Fruit fly (Drosophila melanogaster) whole organism, embryonic: ENCODE results near the gene CG1622.
A peak's percentile ranks its signal among the peaks of the same experiment; 100 is the strongest.

Source experiments
- Bgb ChIP-seq: fragments of 200-800 bp; sonication (Bioruptor generic); IDR thresholded peaks from 2 replicates; pipeline ENCODE4 v1.3.6; 2022; ENCODE audit warnings: missing biosample characterization, missing genetic modification characterization; ENCODE audit not compliant: partially characterized antibody
- CG10543 ChIP-seq: fragments of 200-800 bp; sonication (Bioruptor generic); optimal IDR thresholded peaks from 3 replicates; lab custom pipeline; 2017; ENCODE audit warnings: missing biosample characterization, mild to moderate bottlenecking, missing genetic modification characterization, moderate library complexity
- CG11723 ChIP-seq: fragments of 200-800 bp; sonication (Bioruptor generic); optimal IDR thresholded peaks from 2 replicates; lab custom pipeline; 2017; ENCODE audit warnings: missing biosample characterization, mild to moderate bottlenecking, missing genetic modification characterization
- CG12155 ChIP-seq: fragments of 200-800 bp; sonication (Bioruptor generic); optimal IDR thresholded peaks from 3 replicates; lab custom pipeline; 2016; ENCODE audit warnings: missing biosample characterization, missing genetic modification characterization
- CG13296 ChIP-seq: fragments of 200-800 bp; sonication (Bioruptor generic); optimal IDR thresholded peaks from 3 replicates; lab custom pipeline; 2018; ENCODE audit warnings: missing biosample characterization, mild to moderate bottlenecking, missing genetic modification characterization
- CG17328 ChIP-seq: fragments of 200-800 bp; sonication (Bioruptor generic); IDR thresholded peaks from 2 replicates; pipeline ENCODE4 v1.3.6; 2022; ENCODE audit warnings: missing biosample characterization, missing genetic modification characterization
- CG17359 ChIP-seq: fragments of 200-800 bp; sonication (Bioruptor generic); optimal IDR thresholded peaks from 3 replicates; lab custom pipeline; 2018; ENCODE audit warnings: missing biosample characterization, mild to moderate bottlenecking, missing genetic modification characterization, moderate library complexity
- CG17829 ChIP-seq: fragments of 200-800 bp; optimal IDR thresholded peaks from 2 replicates; lab custom pipeline; 2019; ENCODE audit warnings: missing biosample characterization, mild to moderate bottlenecking, missing genetic modification characterization, moderate library complexity
- CG2199 ChIP-seq: fragments of 200-800 bp; sonication (Bioruptor generic); IDR thresholded peaks from 3 replicates; pipeline ENCODE4 v1.3.6; 2022; ENCODE audit warnings: missing biosample characterization, missing genetic modification characterization
- CG30020 ChIP-seq: fragments of 200-800 bp; optimal IDR thresholded peaks from 2 replicates; lab custom pipeline; 2019; ENCODE audit warnings: missing biosample characterization, mild to moderate bottlenecking, missing genetic modification characterization, moderate library complexity
- CG31388 ChIP-seq: fragments of 200-800 bp; sonication (Bioruptor generic); optimal IDR thresholded peaks from 2 replicates; lab custom pipeline; 2016; ENCODE audit warnings: missing biosample characterization, missing genetic modification characterization
- CG33557 ChIP-seq: fragments of 200-800 bp; sonication (Bioruptor generic); optimal IDR thresholded peaks from 2 replicates; lab custom pipeline; 2019; ENCODE audit warnings: missing biosample characterization, mild to moderate bottlenecking, missing genetic modification characterization, moderate library complexity
- CG5953 ChIP-seq: fragments of 200-800 bp; sonication (Bioruptor generic); IDR thresholded peaks from 2 replicates; pipeline ENCODE4 v1.3.6; 2022; ENCODE audit warnings: missing biosample characterization, missing genetic modification characterization
- CG6175 ChIP-seq: fragments of 200-800 bp; sonication (Bioruptor generic); IDR thresholded peaks from 3 replicates; pipeline ENCODE4 v1.3.6; 2022; ENCODE audit warnings: missing biosample characterization, missing genetic modification characterization
- CG6854 ChIP-seq: fragments of 200-800 bp; sonication (Bioruptor generic); optimal IDR thresholded peaks from 3 replicates; lab custom pipeline; 2017; ENCODE audit warnings: missing biosample characterization, mild to moderate bottlenecking, missing genetic modification characterization
- CG7987 ChIP-seq: fragments of 200-800 bp; sonication (Bioruptor generic); optimal IDR thresholded peaks from 2 replicates; lab custom pipeline; 2018; ENCODE audit warnings: missing biosample characterization, mild to moderate bottlenecking, missing genetic modification characterization, moderate library complexity
- CG8290 ChIP-seq, 3 experiments: fragments of 200-800 bp; sonication (Bioruptor generic); optimal IDR thresholded peaks; 2 replicates each; lab custom pipeline; 2016 to 2019; ENCODE audit warnings: missing biosample characterization in 3 of 3, missing genetic modification characterization in 3 of 3, mild to moderate bottlenecking in 2 of 3, moderate library complexity in 1 of 3
- CrebB ChIP-seq: fragments of 200-800 bp; sonication (Bioruptor generic); optimal IDR thresholded peaks from 3 replicates; lab custom pipeline; 2018; ENCODE audit warnings: missing biosample characterization, mild to moderate bottlenecking, missing genetic modification characterization
- D19A ChIP-seq: fragments of 200-800 bp; optimal IDR thresholded peaks from 3 replicates; lab custom pipeline; 2019; ENCODE audit warnings: missing biosample characterization, mild to moderate bottlenecking, missing genetic modification characterization, moderate library complexity
- Dad ChIP-seq: fragments of 200-800 bp; sonication (Bioruptor generic); optimal IDR thresholded peaks from 3 replicates; lab custom pipeline; 2016; ENCODE audit warnings: missing biosample characterization, missing genetic modification characterization
- Deaf1 ChIP-seq: fragments of 200-800 bp; optimal IDR thresholded peaks from 3 replicates; lab custom pipeline; 2019; ENCODE audit warnings: missing biosample characterization, mild to moderate bottlenecking, missing genetic modification characterization, moderate library complexity
- Dll ChIP-seq: fragments of 200-800 bp; sonication (Bioruptor generic); IDR thresholded peaks from 4 replicates; pipeline ENCODE4 v1.3.6; 2022; ENCODE audit warnings: missing biosample characterization, missing genetic modification characterization; ENCODE audit not compliant: partially characterized antibody
- Drgx ChIP-seq: fragments of 200-800 bp; sonication (Bioruptor generic); IDR thresholded peaks from 2 replicates; pipeline ENCODE4 v1.3.6; 2022; ENCODE audit warnings: missing biosample characterization, missing genetic modification characterization
- Hr39 ChIP-seq: fragments of >200 bp; optimal IDR thresholded peaks from 2 replicates; lab custom pipeline; 2017
- Hr78 ChIP-seq, 2 experiments: fragments of 200-800 bp in 1 of 2; fragments of >200 bp in 1 of 2; sonication (Bioruptor generic) in 1 of 2; optimal IDR thresholded peaks; 2 replicates each; lab custom pipeline; 2017 to 2019; ENCODE audit warnings: missing biosample characterization in 2 of 2, missing genetic modification characterization in 2 of 2, mild to moderate bottlenecking in 1 of 2, moderate library complexity in 1 of 2
- Jarid2 ChIP-seq: fragments of 200-800 bp; sonication (Bioruptor generic); optimal IDR thresholded peaks from 3 replicates; lab custom pipeline; 2017; ENCODE audit warnings: mild to moderate bottlenecking, missing biosample characterization, missing genetic modification reagents, missing genetic modification characterization
- Med ChIP-seq: fragments of 200-800 bp; sonication (Bioruptor generic); peaks from one replicate; lab custom pipeline; 2016; ENCODE audit warnings: missing biosample characterization, missing genetic modification characterization, mild to moderate bottlenecking, inconsistent platforms, moderate library complexity
- cg ChIP-seq: fragments of 200-800 bp; sonication (Bioruptor generic); optimal IDR thresholded peaks from 3 replicates; lab custom pipeline; 2019; ENCODE audit warnings: missing biosample characterization, mild to moderate bottlenecking, missing genetic modification characterization, moderate library complexity
- chinmo ChIP-seq: fragments of 200-800 bp; sonication (Bioruptor generic); IDR thresholded peaks from 4 replicates; pipeline ENCODE4 v1.3.6; 2022; ENCODE audit warnings: missing biosample characterization, missing genetic modification characterization; ENCODE audit not compliant: partially characterized antibody
- crol ChIP-seq: fragments of 200-800 bp; sonication (Bioruptor generic); IDR thresholded peaks from 2 replicates; pipeline ENCODE4 v1.3.6; 2022; ENCODE audit warnings: missing biosample characterization, missing genetic modification characterization
- dpn ChIP-seq, 2 experiments: fragments of 200-800 bp; sonication (Bioruptor generic); optimal IDR thresholded peaks; 3 replicates each; lab custom pipeline; 2016; ENCODE audit warnings: missing biosample characterization in 2 of 2, missing genetic modification characterization in 2 of 2
- dysf ChIP-seq: fragments of 200-800 bp; sonication (Bioruptor generic); IDR thresholded peaks from 3 replicates; pipeline ENCODE4 v1.3.6; 2022; ENCODE audit warnings: missing biosample characterization, missing genetic modification characterization
- grau ChIP-seq: fragments of 200-800 bp; optimal IDR thresholded peaks from 3 replicates; lab custom pipeline; 2019; ENCODE audit warnings: missing biosample characterization, mild to moderate bottlenecking, missing genetic modification characterization, moderate library complexity
- lab ChIP-seq: fragments of 200-800 bp; sonication (Bioruptor generic); optimal IDR thresholded peaks from 3 replicates; lab custom pipeline; 2017; ENCODE audit warnings: missing biosample characterization, missing genetic modification characterization, mild to moderate bottlenecking, moderate library complexity, missing genetic modification reagents
- lbe ChIP-seq: fragments of 200-800 bp; sonication (Bioruptor generic); optimal IDR thresholded peaks from 2 replicates; lab custom pipeline; 2016; ENCODE audit warnings: missing biosample characterization, mild to moderate bottlenecking, missing genetic modification characterization
- mirr ChIP-seq: fragments of 200-800 bp; sonication (Bioruptor generic); optimal IDR thresholded peaks from 3 replicates; lab custom pipeline; 2018; ENCODE audit warnings: missing biosample characterization, mild to moderate bottlenecking, missing genetic modification characterization
- onecut ChIP-seq: fragments of 200-800 bp; sonication (Bioruptor generic); IDR thresholded peaks from 2 replicates; pipeline ENCODE4 v1.3.6; 2022; ENCODE audit warnings: missing biosample characterization, missing genetic modification characterization
- ranshi ChIP-seq: fragments of 200-800 bp; sonication (Bioruptor generic); IDR thresholded peaks from 2 replicates; pipeline ENCODE4 v1.3.6; 2022; ENCODE audit warnings: missing biosample characterization, missing genetic modification characterization
- row ChIP-seq: fragments of 200-800 bp; sonication (Bioruptor generic); IDR thresholded peaks from 3 replicates; pipeline ENCODE4 v1.3.6; 2022; ENCODE audit warnings: missing biosample characterization, missing genetic modification characterization
- sens ChIP-seq: fragments of 200-800 bp; sonication (Bioruptor generic); peaks from one replicate; lab custom pipeline; 2016; ENCODE audit warnings: missing biosample characterization, missing genetic modification characterization
- sob ChIP-seq: fragments of 200-800 bp; sonication (Bioruptor generic); IDR thresholded peaks from 2 replicates; pipeline ENCODE4 v1.3.6; 2022; ENCODE audit warnings: missing biosample characterization, missing genetic modification characterization
- sqz ChIP-seq: fragments of 200-800 bp; sonication (Bioruptor generic); optimal IDR thresholded peaks from 3 replicates; lab custom pipeline; 2018; ENCODE audit warnings: missing biosample characterization, mild to moderate bottlenecking, missing genetic modification characterization
- sug ChIP-seq: fragments of 200-800 bp; optimal IDR thresholded peaks from 2 replicates; lab custom pipeline; 2019; ENCODE audit warnings: missing biosample characterization, mild to moderate bottlenecking, missing genetic modification characterization, moderate library complexity

Gene CG1622

DNA sequence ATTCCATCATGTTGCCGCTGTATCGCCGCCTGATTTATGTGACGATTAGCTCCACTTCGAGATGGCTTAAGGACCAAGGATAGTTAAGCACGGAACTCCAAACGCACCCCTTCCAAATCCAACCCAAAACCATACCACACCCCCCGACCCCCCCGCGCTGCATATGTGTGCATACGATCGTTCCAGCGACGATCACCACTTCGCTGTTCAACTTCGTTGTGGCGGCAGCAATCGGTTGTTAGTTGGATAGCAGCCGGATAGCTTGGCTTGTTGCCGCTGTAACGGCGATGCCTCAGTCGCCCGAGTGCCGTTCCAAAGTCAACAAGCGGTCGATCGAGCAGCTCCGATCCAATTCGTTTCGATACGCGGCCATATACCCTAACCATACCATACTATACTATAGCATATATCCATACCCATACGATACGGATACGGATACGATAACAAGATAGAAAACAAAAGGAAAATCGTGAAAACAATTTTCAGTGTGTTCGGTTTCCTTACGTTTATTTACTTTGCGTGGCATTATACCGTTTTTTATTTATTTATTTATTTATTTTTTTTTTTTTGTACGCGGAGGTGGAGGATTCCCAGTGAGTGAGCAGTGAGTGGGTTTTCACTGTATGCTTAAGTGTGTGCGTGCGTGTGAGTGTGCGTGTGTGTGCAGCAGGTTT is 18.0 kb downstream of the CG1622 start:
- TF ChIP-seq lbe (GFP tag; lab: Kevin White, UChicago): no peak
- TF ChIP-seq sob (GFP tag; lab: Robert Waterston, UW): no peak
- TF ChIP-seq dpn (GFP tag; optimal IDR thresholded peaks at IDR 0.05; lab: Kevin White, UChicago): no peak
- TF ChIP-seq Med (GFP tag; lab: Kevin White, UChicago): peak; percentile 61
- peak; percentile 56; the same call in 1 of the 3 replicates for TF ChIP-seq CG6175 (GFP tag; lab: Robert Waterston, UW)
- no peak for TF ChIP-seq CG12155 (GFP tag; lab: Kevin White, UChicago)
- no peak for TF ChIP-seq CG11723 (GFP tag; lab: Kevin White, UChicago)
- peak; percentile 94 for TF ChIP-seq Deaf1 (tag; lab: Kevin White, UChicago)
- 0 out of 2 replicates have a peak, but pooled peaks have one; percentile 10 for TF ChIP-seq CG17328 (GFP tag; lab: Robert Waterston, UW)
- no peak for TF ChIP-seq Dll (GFP tag; lab: Robert Waterston, UW)
- no peak for TF ChIP-seq CG30020
- TF ChIP-seq sug (tag; lab: Kevin White, UChicago): peak; percentile 10
- TF ChIP-seq mirr: peak; percentile 21
- TF ChIP-seq sens (GFP tag; lab: Kevin White, UChicago): peak; percentile 71
- TF ChIP-seq Drgx (GFP tag; lab: Robert Waterston, UW): peak; percentile 15; the same call in 1 of the 2 replicates
- peak; percentile 24; the same call in 1 of the 2 replicates for TF ChIP-seq Bgb (GFP tag; lab: Robert Waterston, UW)
- TF ChIP-seq sqz (GFP tag; lab: Kevin White, UChicago): peak; percentile 33
- TF ChIP-seq CrebB (tag; lab: Kevin White, UChicago): no peak
- peak; percentile 47 for TF ChIP-seq Jarid2
- TF ChIP-seq CG17829: no peak
- TF ChIP-seq row: 0 out of 3 replicates have a peak, but pooled peaks have one; percentile 15
- peak; percentile 14 for TF ChIP-seq CG17359 (tag; lab: Kevin White, UChicago)
- 0 out of 2 replicates have a peak, but pooled peaks have one; percentile 18 for TF ChIP-seq CG5953 (GFP tag; lab: Robert Waterston, UW)
- TF ChIP-seq CG8290 (GFP tag; optimal IDR thresholded peaks at IDR 0.05; lab: Kevin White, UChicago): no peak
- TF ChIP-seq CG8290 (tag; optimal IDR thresholded peaks at IDR 0.05; lab: Kevin White, UChicago): peak in 1 of 2 experiments; percentile 31
- 0 out of 4 replicates have a peak, but pooled peaks have one; percentile 57 for TF ChIP-seq chinmo (GFP tag; lab: Robert Waterston, UW)
- peak; percentile 85 for TF ChIP-seq crol
- peak; percentile 39 for TF ChIP-seq cg
- TF ChIP-seq CG10543: peak; percentile 23
- no peak for TF ChIP-seq Hr39 (lab: Kevin White, UChicago)
- no peak for TF ChIP-seq Dad (GFP tag; lab: Kevin White, UChicago)
- TF ChIP-seq D19A (tag; lab: Kevin White, UChicago): peak; percentile 75
- 0 out of 3 replicates have a peak, but pooled peaks have one; percentile 42 for TF ChIP-seq CG2199
- TF ChIP-seq CG33557 (GFP tag; lab: Kevin White, UChicago): no peak
- TF ChIP-seq ranshi (GFP tag; lab: Robert Waterston, UW): no peak
- TF ChIP-seq, all 482 proteins: peak for 21

DNA sequence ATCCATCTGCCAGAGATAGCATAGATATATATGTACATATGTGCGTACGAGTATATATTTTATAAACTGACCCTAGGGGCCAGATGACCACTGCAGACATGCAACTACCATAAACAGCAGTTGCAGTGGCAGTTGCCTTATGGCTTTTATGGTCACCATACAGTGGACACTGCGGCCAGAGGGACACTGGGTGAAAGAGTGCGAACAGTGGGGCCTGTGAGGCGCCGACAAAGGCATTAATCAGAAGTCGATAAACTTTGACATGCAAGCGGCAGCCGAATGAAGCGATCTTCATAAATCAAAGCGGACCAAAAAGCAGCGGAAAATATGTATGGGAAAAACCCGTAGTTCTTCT is 18.6 kb downstream of the CG1622 start:
- TF ChIP-seq Hr78 (GFP tag; optimal IDR thresholded peaks at IDR 0.05; lab: Kevin White, UChicago) (peak in 1 of 2 experiments; percentile 43), CG6854 (GFP tag; lab: Kevin White, UChicago) (no peak), CG7987 (GFP tag; lab: Kevin White, UChicago) (no peak), grau (tag; lab: Kevin White, UChicago) (peak; percentile 49), lab (GFP tag; lab: Kevin White, UChicago) (no peak), dysf (GFP tag; lab: Robert Waterston, UW) (no peak), CG13296 (GFP tag; lab: Kevin White, UChicago) (no peak), CG31388 (GFP tag; lab: Kevin White, UChicago) (no peak), onecut (GFP tag; lab: Robert Waterston, UW) (no peak)
